Fruit fly (Drosophila melanogaster): Measurements from ENCODE around the gene Kah.

Gene Kah

DNA sequence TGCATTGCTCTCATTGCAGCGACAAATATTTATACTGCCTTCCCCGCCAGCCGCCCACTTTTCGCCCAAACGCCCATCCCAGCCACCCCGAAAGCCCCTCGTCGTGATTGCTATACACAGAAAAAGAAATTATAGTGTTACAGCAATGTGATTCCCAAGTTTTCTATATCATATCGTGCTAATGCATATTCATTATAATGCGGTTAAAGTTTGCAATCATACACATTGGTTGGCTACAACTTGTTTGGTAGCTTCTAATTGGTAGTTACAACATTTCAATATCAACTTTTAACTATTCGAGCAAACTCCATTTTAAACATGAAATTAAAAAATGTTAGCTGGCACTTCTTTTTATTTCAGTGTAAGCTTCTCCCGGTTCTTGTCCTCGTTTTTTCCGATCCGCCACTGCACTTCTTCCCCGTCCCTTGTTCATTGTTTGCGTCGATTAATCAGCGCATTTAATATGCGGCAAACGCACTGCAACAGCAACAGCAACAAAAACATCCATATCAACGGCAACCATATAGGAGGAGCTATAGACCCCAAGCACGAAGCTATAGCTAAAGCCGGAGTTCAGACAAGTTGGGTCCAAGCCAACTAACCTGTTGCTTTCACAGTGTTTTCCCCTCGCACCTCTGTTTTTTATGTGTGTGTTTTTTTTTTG is 23.0 kb downstream of the Kah start (continued):
- TF ChIP-seq Myc (optimal IDR thresholded peaks at IDR 0.05), result no peak
- no peak for TF ChIP-seq dl (GFP tag; optimal IDR thresholded peaks at IDR 0.05; ENCODE audit: insufficient read depth in 1 of 2, partially characterized antibody in 2 of 2)
- TF ChIP-seq brk (GFP tag; optimal IDR thresholded peaks at IDR 0.05), result no peak

DNA sequence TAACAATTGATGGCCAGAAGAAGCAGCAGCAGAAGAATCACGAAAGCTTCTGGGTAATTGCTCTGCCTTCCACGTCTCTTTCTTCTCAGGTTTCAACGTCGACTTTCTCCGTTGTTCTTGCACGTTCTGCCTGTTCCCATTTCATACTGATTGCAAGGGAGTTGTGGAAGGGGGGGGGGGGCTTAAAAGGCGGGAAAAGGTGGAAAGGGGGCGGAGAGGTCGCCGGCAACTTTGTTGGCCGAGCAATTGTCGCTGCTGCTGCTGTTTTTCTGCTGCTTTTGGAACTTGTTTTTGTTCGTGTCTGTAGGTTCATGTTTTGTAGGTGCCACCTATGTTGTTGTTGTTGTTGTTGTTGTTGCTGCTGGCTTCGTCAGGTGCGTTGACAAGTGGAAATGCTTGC is 23.5 kb downstream of the Kah start:
- TF ChIP-seq Vsx2 (GFP tag; optimal IDR thresholded peaks at IDR 0.05; ENCODE audit: partially characterized antibody) (no peak), psq (GFP tag; optimal IDR thresholded peaks at IDR 0.05) (peak; percentile 73), Sp1 (GFP tag; optimal IDR thresholded peaks at IDR 0.05) (no peak)

DNA sequence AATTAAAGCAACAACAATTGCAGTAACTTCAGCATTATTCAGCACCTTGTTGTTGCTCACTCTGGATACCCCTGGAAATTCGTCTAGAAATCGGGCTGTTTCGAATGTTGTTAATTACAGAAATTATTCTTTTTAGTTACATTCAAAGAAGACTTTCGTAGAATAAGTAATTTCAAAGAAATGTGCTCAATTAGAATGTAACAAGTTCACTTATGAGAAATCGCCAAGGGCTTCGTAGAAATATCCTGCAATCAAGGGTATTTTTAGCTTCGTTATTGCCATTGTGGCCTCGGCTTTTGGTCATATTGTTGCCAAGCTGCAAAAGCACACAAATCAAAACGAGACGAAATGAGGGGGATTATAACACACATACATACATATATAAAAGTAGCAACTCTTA is 25.1 kb downstream of the Kah start:
- no peak for TF ChIP-seq HLH106 (tag; optimal IDR thresholded peaks at IDR 0.05)
- no peak for TF ChIP-seq Vsx2 (GFP tag; optimal IDR thresholded peaks at IDR 0.05; ENCODE audit: partially characterized antibody)
- no peak for TF ChIP-seq sage (GFP tag; optimal IDR thresholded peaks at IDR 0.05)
- TF ChIP-seq CrebA (GFP tag; optimal IDR thresholded peaks at IDR 0.05; ENCODE audit: borderline replicate concordance), result no peak
- no peak for TF ChIP-seq dsf (GFP tag; optimal IDR thresholded peaks at IDR 0.05; ENCODE audit: borderline replicate concordance)
- TF ChIP-seq dmrt93B (GFP tag; optimal IDR thresholded peaks at IDR 0.05), result no peak
- no peak for TF ChIP-seq GATAd (GFP tag; optimal IDR thresholded peaks at IDR 0.05)
- TF ChIP-seq pan (optimal IDR thresholded peaks at IDR 0.05), result no peak
- no peak for TF ChIP-seq foxo (GFP tag; optimal IDR thresholded peaks at IDR 0.05)
- TF ChIP-seq N (GFP tag; optimal IDR thresholded peaks at IDR 0.05), result no peak
- no peak for TF ChIP-seq h (GFP tag; optimal IDR thresholded peaks at IDR 0.05)
- TF ChIP-seq usp (GFP tag; optimal IDR thresholded peaks at IDR 0.05), result no peak
- no peak for TF ChIP-seq Sp1 (GFP tag; optimal IDR thresholded peaks at IDR 0.05)
- no peak for TF ChIP-seq CG9705 (GFP tag; optimal IDR thresholded peaks at IDR 0.05)
- no peak for TF ChIP-seq Dfd (GFP tag; optimal IDR thresholded peaks at IDR 0.05)
- TF ChIP-seq Jra (GFP tag; optimal IDR thresholded peaks at IDR 0.05), result no peak
- TF ChIP-seq sv (GFP tag; optimal IDR thresholded peaks at IDR 0.05), result no peak

DNA sequence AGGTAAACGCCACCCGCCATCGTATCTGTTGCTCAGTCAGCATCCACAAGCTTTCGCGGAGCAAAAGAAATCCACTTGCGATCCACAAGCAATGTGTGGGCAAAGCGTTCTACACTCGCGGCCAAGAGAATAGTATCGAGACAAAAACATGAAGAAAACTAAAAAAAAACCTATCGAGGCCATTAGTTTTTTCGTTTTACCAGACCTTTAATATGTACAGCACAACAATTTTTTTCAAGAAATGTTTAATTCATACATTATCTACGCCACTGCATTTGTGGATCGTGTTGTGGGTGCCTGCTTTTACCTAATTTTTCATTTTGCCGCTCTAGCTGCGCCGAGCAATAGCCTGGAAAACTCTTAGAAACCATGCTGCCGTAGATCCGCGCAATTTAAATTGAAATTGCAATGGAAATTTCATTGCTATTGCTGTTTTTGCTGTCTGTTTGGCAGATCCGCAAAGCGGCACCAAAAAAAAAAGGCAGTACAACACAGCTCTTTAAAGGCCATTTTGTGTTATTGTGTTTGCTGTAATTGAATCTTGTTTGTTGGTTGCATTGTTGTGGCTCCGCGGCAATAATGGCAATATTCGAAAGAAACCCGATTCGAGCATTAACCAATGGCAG is 26.0 kb downstream of the Kah start:
- TF ChIP-seq dsf (GFP tag; optimal IDR thresholded peaks at IDR 0.05; ENCODE audit: borderline replicate concordance), result no peak
- TF ChIP-seq HLH106 (tag; optimal IDR thresholded peaks at IDR 0.05), result peak; percentile 4
- TF ChIP-seq lola (GFP tag; optimal IDR thresholded peaks at IDR 0.05), result no peak
- peak in 1 of 2 experiments; percentile 14 for TF ChIP-seq foxo (GFP tag; optimal IDR thresholded peaks at IDR 0.05)
- no peak for TF ChIP-seq Dfd (GFP tag; optimal IDR thresholded peaks at IDR 0.05)
- no peak for TF ChIP-seq Jra (GFP tag; optimal IDR thresholded peaks at IDR 0.05)
- peak; percentile 14 for TF ChIP-seq rgr (GFP tag; optimal IDR thresholded peaks at IDR 0.05)
- no peak for TF ChIP-seq Abd-B (GFP tag; optimal IDR thresholded peaks at IDR 0.05)
- TF ChIP-seq brk (GFP tag; optimal IDR thresholded peaks at IDR 0.05), result no peak
- TF ChIP-seq Myc (optimal IDR thresholded peaks at IDR 0.05), result no peak
- TF ChIP-seq Dif (GFP tag; optimal IDR thresholded peaks at IDR 0.05; ENCODE audit: partially characterized antibody), result no peak
- TF ChIP-seq dmrt93B (GFP tag; optimal IDR thresholded peaks at IDR 0.05), result no peak
- no peak for TF ChIP-seq pan (optimal IDR thresholded peaks at IDR 0.05)
- TF ChIP-seq N (GFP tag; optimal IDR thresholded peaks at IDR 0.05), result no peak
- TF ChIP-seq Sp1 (GFP tag; optimal IDR thresholded peaks at IDR 0.05), result no peak
- TF ChIP-seq woc (GFP tag; optimal IDR thresholded peaks at IDR 0.05), result no peak
- TF ChIP-seq CG9705 (GFP tag; optimal IDR thresholded peaks at IDR 0.05), result no peak
- TF ChIP-seq br (GFP tag; optimal IDR thresholded peaks at IDR 0.05), result peak; percentile 11
- peak; percentile 4 for TF ChIP-seq OdsH (GFP tag; optimal IDR thresholded peaks at IDR 0.05)
- peak; percentile 44 for TF ChIP-seq h (GFP tag; optimal IDR thresholded peaks at IDR 0.05)
- TF ChIP-seq Rel (GFP tag; optimal IDR thresholded peaks at IDR 0.05), result no peak
- TF ChIP-seq Rel (tag; optimal IDR thresholded peaks at IDR 0.05), result no peak
- TF ChIP-seq Hr78 (GFP tag; optimal IDR thresholded peaks at IDR 0.05), result no peak
- TF ChIP-seq psq (GFP tag; optimal IDR thresholded peaks at IDR 0.05), result no peak
- no peak for TF ChIP-seq CrebA (GFP tag; optimal IDR thresholded peaks at IDR 0.05; ENCODE audit: borderline replicate concordance)
- peak; percentile 2 for TF ChIP-seq sv (GFP tag; optimal IDR thresholded peaks at IDR 0.05)
- peak; percentile 13 for TF ChIP-seq fru (GFP tag; optimal IDR thresholded peaks at IDR 0.05)
- TF ChIP-seq Hr83 (GFP tag; optimal IDR thresholded peaks at IDR 0.05; ENCODE audit: poor library complexity, severe bottlenecking), result no peak
- peak; percentile 8 for TF ChIP-seq ey (GFP tag; optimal IDR thresholded peaks at IDR 0.05)
- no peak for TF ChIP-seq Vsx2 (GFP tag; optimal IDR thresholded peaks at IDR 0.05; ENCODE audit: partially characterized antibody)
- no peak for TF ChIP-seq GATAd (GFP tag; optimal IDR thresholded peaks at IDR 0.05)
- TF ChIP-seq jim (GFP tag; optimal IDR thresholded peaks at IDR 0.05), result no peak
- no peak for TF ChIP-seq CG32264 (GFP tag; optimal IDR thresholded peaks at IDR 0.05)
- no peak for TF ChIP-seq sage (GFP tag; optimal IDR thresholded peaks at IDR 0.05)
- no peak for TF ChIP-seq Mio (GFP tag; optimal IDR thresholded peaks at IDR 0.05)
- no peak for TF ChIP-seq usp (GFP tag; optimal IDR thresholded peaks at IDR 0.05)
- TF ChIP-seq dl (GFP tag; optimal IDR thresholded peaks at IDR 0.05; ENCODE audit: insufficient read depth in 1 of 2, partially characterized antibody in 2 of 2), result no peak
- no peak for TF ChIP-seq Hnf4 (GFP tag; optimal IDR thresholded peaks at IDR 0.05)
- no peak for TF ChIP-seq tai (GFP tag; optimal IDR thresholded peaks at IDR 0.05)
